Worm (Caenorhabditis elegans) whole organism, L3 larva: Measurements from ENCODE around the gene col-90.

Experiments
- R02D3.7 ChIP-seq: fragments of 150-350 bp; optimal IDR thresholded peaks from 2 replicates; lab custom pipeline; 2014; ENCODE audit warnings: missing biosample characterization, missing genetic modification characterization
- ZK546.5 ChIP-seq: sonication (generic microtip); optimal IDR thresholded peaks from 2 replicates; lab custom pipeline; 2017; ENCODE audit warnings: missing biosample characterization, missing genetic modification characterization
- aly-2 ChIP-seq: fragments of 150-350 bp; optimal IDR thresholded peaks from 2 replicates; lab custom pipeline; 2014; ENCODE audit warnings: missing biosample characterization, missing genetic modification characterization
- ceh-16 ChIP-seq: sonication (generic microtip); optimal IDR thresholded peaks from 2 replicates; lab custom pipeline; 2017; ENCODE audit warnings: missing biosample characterization, missing genetic modification characterization
- ceh-82 ChIP-seq: fragments of 150-350 bp; optimal IDR thresholded peaks from 2 replicates; lab custom pipeline; 2014; ENCODE audit warnings: missing biosample characterization, missing genetic modification characterization
- ceh-9 ChIP-seq: sonication (generic microtip); optimal IDR thresholded peaks from 2 replicates; lab custom pipeline; 2018; ENCODE audit warnings: missing biosample characterization, missing genetic modification characterization
- egl-27 ChIP-seq: sonication (generic microtip); optimal IDR thresholded peaks from 4 replicates; lab custom pipeline; 2017; ENCODE audit warnings: missing biosample characterization, missing genetic modification reagents, missing genetic modification characterization
- egl-5 ChIP-seq: fragments of 150-350 bp; optimal IDR thresholded peaks from 2 replicates; lab custom pipeline; 2017; ENCODE audit warnings: missing biosample characterization, missing genetic modification reagents, missing genetic modification characterization, inconsistent platforms
- elt-2 ChIP-seq: sonication (generic microtip); optimal IDR thresholded peaks from 2 replicates; lab custom pipeline; 2016; ENCODE audit warnings: missing genetic modification reagents, mild to moderate bottlenecking, missing genetic modification characterization, missing compliant biosample characterization
- elt-3 ChIP-seq, 3 experiments: fragments of 150-350 bp in 1 of 3; sonication (generic microtip) in 2 of 3; optimal IDR thresholded peaks; 2 replicates in 2 of 3; 4 replicates in 1 of 3; lab custom pipeline; 2014 to 2017; ENCODE audit warnings: missing biosample characterization in 3 of 3, missing genetic modification characterization in 3 of 3
- eor-1 ChIP-seq, 2 experiments: fragments of 150-350 bp; optimal IDR thresholded peaks; 2 replicates each; lab custom pipeline; 2014 to 2018; ENCODE audit warnings: missing biosample characterization in 2 of 2, missing genetic modification characterization in 2 of 2
- fkh-10 ChIP-seq: sonication (generic microtip); optimal IDR thresholded peaks from 2 replicates; lab custom pipeline; 2017; ENCODE audit warnings: missing biosample characterization, missing genetic modification reagents, missing genetic modification characterization
- fos-1 ChIP-seq: fragments of 150-350 bp; optimal IDR thresholded peaks from 2 replicates; lab custom pipeline; 2014; ENCODE audit warnings: missing biosample characterization, missing genetic modification characterization
- hmg-11 ChIP-seq: sonication (generic microtip); optimal IDR thresholded peaks from 2 replicates; lab custom pipeline; 2016; ENCODE audit warnings: missing genetic modification characterization, missing compliant biosample characterization
- jun-1 ChIP-seq: fragments of 150-350 bp; optimal IDR thresholded peaks from 2 replicates; lab custom pipeline; 2014; ENCODE audit warnings: missing biosample characterization, missing genetic modification reagents, missing genetic modification characterization
- lin-39 ChIP-seq: fragments of 150-350 bp; optimal IDR thresholded peaks from 2 replicates; lab custom pipeline; 2018; ENCODE audit warnings: missing biosample characterization, missing genetic modification reagents, missing genetic modification characterization
- lsy-12 ChIP-seq: sonication (generic microtip); optimal IDR thresholded peaks from 2 replicates; lab custom pipeline; 2016; ENCODE audit warnings: mild to moderate bottlenecking, missing genetic modification characterization, missing compliant biosample characterization
- mdl-1 ChIP-seq: fragments of 150-350 bp; optimal IDR thresholded peaks from 2 replicates; lab custom pipeline; 2014; ENCODE audit warnings: missing biosample characterization, missing genetic modification characterization
- mml-1 ChIP-seq: fragments of 150-350 bp; sonication (generic microtip); optimal IDR thresholded peaks from 3 replicates; lab custom pipeline; 2014; ENCODE audit warnings: missing biosample characterization, missing genetic modification characterization
- nfya-1 ChIP-seq: sonication (generic microtip); optimal IDR thresholded peaks from 2 replicates; lab custom pipeline; 2017; ENCODE audit warnings: missing genetic modification characterization, mild to moderate bottlenecking, missing compliant biosample characterization, antibody characterized with exemption, moderate library complexity; ENCODE audit not compliant: insufficient read depth
- nhr-11 ChIP-seq: fragments of 150-350 bp; optimal IDR thresholded peaks from 2 replicates; lab custom pipeline; 2014; ENCODE audit warnings: missing biosample characterization, missing genetic modification characterization
- nhr-12 ChIP-seq: fragments of 150-350 bp; optimal IDR thresholded peaks from 2 replicates; lab custom pipeline; 2014; ENCODE audit warnings: missing biosample characterization, missing genetic modification characterization
- nhr-23 ChIP-seq: fragments of 150-350 bp; optimal IDR thresholded peaks from 2 replicates; lab custom pipeline; 2014; ENCODE audit warnings: missing biosample characterization, missing genetic modification reagents, missing genetic modification characterization
- nhr-25 ChIP-seq: sonication (generic microtip); optimal IDR thresholded peaks from 2 replicates; lab custom pipeline; 2017; ENCODE audit warnings: missing biosample characterization, missing genetic modification characterization
- nhr-28 ChIP-seq: fragments of 150-350 bp; optimal IDR thresholded peaks from 2 replicates; lab custom pipeline; 2014; ENCODE audit warnings: missing biosample characterization, missing genetic modification characterization
- nhr-43 ChIP-seq: sonication (generic microtip); optimal IDR thresholded peaks from 2 replicates; lab custom pipeline; 2016; ENCODE audit warnings: mild to moderate bottlenecking, missing genetic modification characterization, missing compliant biosample characterization; ENCODE audit not compliant: poor library complexity, severe bottlenecking
- nhr-76 ChIP-seq: fragments of 150-350 bp; sonication (generic microtip); optimal IDR thresholded peaks from 5 replicates; lab custom pipeline; 2014; ENCODE audit warnings: missing biosample characterization, missing genetic modification characterization
- nhr-77 ChIP-seq: fragments of 150-350 bp; optimal IDR thresholded peaks from 2 replicates; lab custom pipeline; 2014; ENCODE audit warnings: missing biosample characterization, missing genetic modification characterization
- pha-4 ChIP-seq: fragments of 150-350 bp; optimal IDR thresholded peaks from 2 replicates; lab custom pipeline; 2014; ENCODE audit warnings: missing biosample characterization, missing genetic modification reagents, missing genetic modification characterization
- pqm-1 ChIP-seq: fragments of 150-350 bp; optimal IDR thresholded peaks from 2 replicates; lab custom pipeline; 2017; ENCODE audit warnings: missing biosample characterization, missing genetic modification characterization, inconsistent platforms
- skn-1 ChIP-seq: fragments of 150-350 bp; optimal IDR thresholded peaks from 2 replicates; lab custom pipeline; 2014; ENCODE audit warnings: missing biosample characterization, missing genetic modification characterization
- snpc-4 ChIP-seq: fragments of 150-350 bp; optimal IDR thresholded peaks from 2 replicates; lab custom pipeline; 2014; ENCODE audit warnings: missing biosample characterization, missing genetic modification characterization
- tbx-2 ChIP-seq: sonication (generic microtip); optimal IDR thresholded peaks from 2 replicates; lab custom pipeline; 2016; ENCODE audit warnings: mild to moderate bottlenecking, missing genetic modification characterization, missing compliant biosample characterization
- unc-62 ChIP-seq: fragments of 150-350 bp; sonication (generic microtip); optimal IDR thresholded peaks from 4 replicates; lab custom pipeline; 2014; ENCODE audit warnings: missing biosample characterization, missing genetic modification reagents, missing genetic modification characterization
- zag-1 ChIP-seq: fragments of 150-350 bp; optimal IDR thresholded peaks from 2 replicates; lab custom pipeline; 2014; ENCODE audit warnings: missing biosample characterization, missing genetic modification characterization
- ztf-11 ChIP-seq: fragments of 150-350 bp; optimal IDR thresholded peaks from 2 replicates; lab custom pipeline; 2014; ENCODE audit warnings: missing biosample characterization, missing genetic modification characterization
- ztf-4 ChIP-seq: fragments of 150-350 bp; optimal IDR thresholded peaks from 2 replicates; lab custom pipeline; 2014; ENCODE audit warnings: missing biosample characterization, missing genetic modification characterization

Gene col-90

ce11 chrIII:7981938-7982337, 33.3 kb downstream of the col-90 start:
- TF ChIP-seq jun-1 (tag; lab: Kevin White, UChicago) (no peak), mdl-1 (tag; lab: Kevin White, UChicago) (no peak), unc-62 (no peak), nhr-76 (tag; lab: Kevin White, UChicago) (no peak), nhr-43 (no peak), fos-1 (no peak), ceh-82 (tag; lab: Kevin White, UChicago) (no peak), tbx-2 (tag; lab: Kevin White, UChicago) (no peak), nhr-12 (no peak), lsy-12 (tag; lab: Kevin White, UChicago) (no peak), skn-1 (no peak), fkh-10 (GFP tag; lab: Kevin White, UChicago) (no peak), ztf-11 (tag; lab: Kevin White, UChicago) (no peak), mml-1 (tag; lab: Kevin White, UChicago) (no peak), ZK546.5 (tag; lab: Kevin White, UChicago) (no peak), ceh-9 (tag; lab: Kevin White, UChicago) (no peak), nhr-77 (tag; lab: Kevin White, UChicago) (no peak)

ce11 chrIII:7986585-7987171, 38.0 kb downstream of the col-90 start, which contains the start of gene hrpk-2:
hrpk-2 (plus strand) TSS chrIII:7987121.
- TF ChIP-seq ztf-4 (no peak), egl-27 (tag; lab: Kevin White, UChicago) (no peak), lsy-12 (tag; lab: Kevin White, UChicago) (no peak), fos-1 (no peak), nhr-43 (no peak), lin-39 (tag; lab: Kevin White, UChicago) (no peak), elt-2 (tag; lab: Kevin White, UChicago) (no peak), pha-4 (tag; lab: Kevin White, UChicago) (no peak), zag-1 (no peak), snpc-4 (tag; lab: Kevin White, UChicago) (no peak), elt-3 (tag; optimal IDR thresholded peaks at IDR 0.05; lab: Kevin White, UChicago) (no peak), nhr-23 (tag; lab: Kevin White, UChicago) (no peak), nhr-28 (tag; lab: Kevin White, UChicago) (no peak), egl-5 (tag; lab: Kevin White, UChicago) (no peak), pqm-1 (tag; lab: Kevin White, UChicago) (no peak), aly-2 (tag; lab: Kevin White, UChicago) (no peak), fkh-10 (GFP tag; lab: Kevin White, UChicago) (no peak), nhr-12 (no peak), ceh-82 (tag; lab: Kevin White, UChicago) (no peak)
- TF ChIP-seq, all 47 proteins: peak for 0

- TF ChIP-seq mdl-1 (tag; lab: Kevin White, UChicago) (no peak), ztf-4 (no peak), aly-2 (tag; lab: Kevin White, UChicago) (no peak), unc-62 (no peak), fos-1 (no peak), skn-1 (no peak), ceh-16 (no peak), snpc-4 (tag; lab: Kevin White, UChicago) (no peak), nhr-12 (no peak), ceh-82 (tag; lab: Kevin White, UChicago) (no peak), nhr-11 (tag; lab: Kevin White, UChicago) (no peak)
Observed at ce11 chrIII:7996353-7996752, 47.7 kb downstream of the col-90 start, which contains the start of gene npr-17. npr-17 (minus strand) TSS chrIII:7996453.

ce11 chrIII:7997447-7998046, 48.9 kb downstream of the col-90 start:
- TF ChIP-seq ZK546.5 (tag; lab: Kevin White, UChicago) = no peak
- no peak for TF ChIP-seq pqm-1 (tag; lab: Kevin White, UChicago)
- no peak for TF ChIP-seq hmg-11
- no peak for TF ChIP-seq egl-27 (tag; lab: Kevin White, UChicago)
- no peak for TF ChIP-seq tbx-2 (tag; lab: Kevin White, UChicago)
- TF ChIP-seq R02D3.7 = no peak
- TF ChIP-seq fkh-10 (GFP tag; lab: Kevin White, UChicago) = no peak
- TF ChIP-seq zag-1 = no peak
- TF ChIP-seq nhr-76 (tag; lab: Kevin White, UChicago) = no peak
- TF ChIP-seq nfya-1 (tag; lab: Kevin White, UChicago) = no peak
- TF ChIP-seq mml-1 (tag; lab: Kevin White, UChicago) = no peak
- TF ChIP-seq nhr-25 (tag; lab: Kevin White, UChicago) = no peak
- TF ChIP-seq eor-1 (tag; optimal IDR thresholded peaks at IDR 0.05; lab: Kevin White, UChicago) = no peak
- no peak for TF ChIP-seq jun-1 (tag; lab: Kevin White, UChicago)
- no peak for TF ChIP-seq lin-39 (tag; lab: Kevin White, UChicago)
- no peak for TF ChIP-seq elt-3 (tag; optimal IDR thresholded peaks at IDR 0.05; lab: Kevin White, UChicago)
